Worm (Caenorhabditis elegans): Measurements from ENCODE around the gene dot-1.2.

DNA sequence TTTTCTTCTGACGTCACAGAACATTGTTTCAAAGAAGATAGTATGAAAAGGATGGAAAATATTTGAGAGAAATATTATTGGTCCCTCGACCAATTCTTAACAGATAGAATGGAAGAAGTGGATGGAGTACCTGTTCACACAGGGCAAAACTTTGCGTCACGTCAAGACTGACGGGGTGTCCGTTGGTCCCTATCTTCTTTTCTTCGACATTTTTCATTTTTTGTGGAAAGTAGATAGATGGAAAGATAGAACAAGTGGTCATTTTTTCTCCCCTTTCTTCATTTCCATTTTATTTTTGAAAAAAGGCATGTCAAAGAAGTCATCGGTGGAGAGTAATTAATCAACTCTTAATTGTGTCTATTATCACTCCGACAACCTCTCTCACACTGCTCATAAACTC lies 50.4 kb downstream of the dot-1.2 start:
- TF ChIP-seq D2030.7 (GFP tag; IDR thresholded peaks at IDR 0.05) (no peak), unc-62 (GFP tag; optimal IDR thresholded peaks at IDR 0.05) (no peak)
